Worm (Caenorhabditis elegans) whole organism, midembryonic: ENCODE data around the gene ncx-8.

Experiments
- T22C8.4 ChIP-seq: fragments of 200-800 bp; sonication (Bioruptor generic); IDR thresholded peaks from 2 replicates; pipeline ENCODE4 v1.3.6; 2022; ENCODE audit warnings: missing genetic modification characterization, missing compliant biosample characterization
- cog-1 ChIP-seq: sonication (generic microtip); optimal IDR thresholded peaks from 2 replicates; lab custom pipeline; 2016; ENCODE audit warnings: missing genetic modification characterization, missing compliant biosample characterization
- flt-1 ChIP-seq: fragments of 200-800 bp; sonication (Bioruptor generic); IDR thresholded peaks from 2 replicates; pipeline ENCODE4 v1.3.6; 2022; ENCODE audit warnings: missing genetic modification characterization, missing compliant biosample characterization
- klf-2 ChIP-seq: fragments of 200-800 bp; sonication (Bioruptor generic); conservative IDR thresholded peaks from 2 replicates; pipeline ENCODE4 v1.3.6; 2022; ENCODE audit warnings: missing genetic modification reagents, missing genetic modification characterization, missing compliant biosample characterization
- med-1 ChIP-seq: sonication (generic microtip); optimal IDR thresholded peaks from 2 replicates; lab custom pipeline; 2017; ENCODE audit warnings: missing genetic modification characterization, mild to moderate bottlenecking, missing compliant biosample characterization, antibody characterized with exemption, missing genetic modification reagents; ENCODE audit not compliant: insufficient read depth
- tab-1 ChIP-seq: fragments of 200-800 bp; sonication (Bioruptor generic); IDR thresholded peaks from 2 replicates; pipeline ENCODE4 v1.3.6; 2022; ENCODE audit warnings: missing genetic modification characterization, missing compliant biosample characterization
- ztf-23 ChIP-seq: fragments of 200-800 bp; sonication (Bioruptor generic); IDR thresholded peaks from 2 replicates; pipeline ENCODE4 v1.3.6; 2022; ENCODE audit warnings: missing genetic modification reagents, missing genetic modification characterization, missing compliant biosample characterization

- TF ChIP-seq flt-1 (GFP tag; lab: Robert Waterston, UW) (no peak), T22C8.4 (GFP tag; lab: Robert Waterston, UW) (no peak), klf-2 (GFP tag; lab: Robert Waterston, UW) (no peak), ztf-23 (GFP tag; lab: Robert Waterston, UW) (no peak), cog-1 (tag; lab: Kevin White, UChicago) (no peak), tab-1 (no peak), med-1 (GFP tag; lab: Kevin White, UChicago) (no peak)
Observed at ce11 chrV:4964671-4965420, 22.2 kb downstream of the ncx-8 start.
